Fruit fly (Drosophila melanogaster) whole organism, adult: Measurements from ENCODE around the gene CG32099.

Experiments used
- CG12768 ChIP-seq: fragments of 200-800 bp; sonication (Bioruptor generic); optimal IDR thresholded peaks from 2 replicates; lab custom pipeline; 2017; ENCODE audit warnings: missing biosample characterization, missing genetic modification characterization, mild to moderate bottlenecking, moderate library complexity, missing genetic modification reagents
- Clk ChIP-seq: fragments of 200-800 bp; sonication (Bioruptor generic); optimal IDR thresholded peaks from 2 replicates; lab custom pipeline; 2017; ENCODE audit warnings: missing biosample characterization, missing genetic modification characterization
- Mnt ChIP-seq: fragments of 200-800 bp; sonication (Bioruptor generic); optimal IDR thresholded peaks from 2 replicates; lab custom pipeline; 2016; ENCODE audit warnings: missing biosample characterization, mild to moderate bottlenecking, missing genetic modification characterization
- bab1 ChIP-seq: fragments of 200-800 bp; sonication (Bioruptor generic); optimal IDR thresholded peaks from 3 replicates; lab custom pipeline; 2019; ENCODE audit warnings: missing biosample characterization, mild to moderate bottlenecking, missing genetic modification characterization, moderate library complexity
- cnc ChIP-seq, 2 experiments: fragments of >200 bp; optimal IDR thresholded peaks; 2 replicates each; lab custom pipeline; 2017
- pad ChIP-seq: fragments of 200-800 bp; sonication (Bioruptor generic); optimal IDR thresholded peaks from 3 replicates; lab custom pipeline; 2017; ENCODE audit warnings: missing biosample characterization, missing genetic modification characterization, mild to moderate bottlenecking, moderate library complexity, missing genetic modification reagents
- toe ChIP-seq: fragments of 200-800 bp; sonication (Bioruptor generic); optimal IDR thresholded peaks from 2 replicates; lab custom pipeline; 2016; ENCODE audit warnings: missing biosample characterization, missing genetic modification characterization

dm6 chr3L:12115103-12115502, 34.0 kb upstream of the CG32099 start:
- TF ChIP-seq CG12768 = no peak
- no peak for TF ChIP-seq toe (GFP tag; lab: Kevin White, UChicago)
- no peak for TF ChIP-seq Mnt (GFP tag; lab: Kevin White, UChicago)
- no peak for TF ChIP-seq pad (GFP tag; lab: Kevin White, UChicago)
- TF ChIP-seq bab1 (GFP tag; lab: Kevin White, UChicago) = no peak
- no peak for TF ChIP-seq Clk (GFP tag; lab: Kevin White, UChicago)
- no peak for TF ChIP-seq cnc (optimal IDR thresholded peaks at IDR 0.05; lab: Kevin White, UChicago)
